Worm (Caenorhabditis elegans) whole organism, L4 larva: Measurements from ENCODE around the gene W05H9.4.
A peak's percentile ranks its signal among the peaks of the same experiment; 100 is the strongest.

Experiments
- F37D6.2 ChIP-seq: sonication (generic microtip); optimal IDR thresholded peaks from 2 replicates; lab custom pipeline; 2016; ENCODE audit warnings: mild to moderate bottlenecking, missing genetic modification characterization, missing compliant biosample characterization
- F44E2.7 ChIP-seq: fragments of 200-800 bp; sonication (Bioruptor generic); IDR thresholded peaks from 2 replicates; pipeline ENCODE4 v2.1.2; 2022; ENCODE audit warnings: missing genetic modification characterization, missing compliant biosample characterization
- T26A8.4 ChIP-seq: fragments of 200-800 bp; sonication (Bioruptor generic); IDR thresholded peaks from 2 replicates; pipeline ENCODE4 v1.3.6; 2022; ENCODE audit warnings: missing genetic modification characterization, missing compliant biosample characterization
- Y75B8A.6 ChIP-seq: fragments of 200-800 bp; sonication (Bioruptor generic); IDR thresholded peaks from 2 replicates; pipeline ENCODE4 v1.3.6; 2022; ENCODE audit warnings: missing genetic modification reagents, missing genetic modification characterization, missing compliant biosample characterization
- aha-1 ChIP-seq: fragments of 150-350 bp; peaks from one replicate; lab custom pipeline; 2014; ENCODE audit warnings: missing biosample characterization, missing genetic modification characterization
- aly-2 ChIP-seq: sonication (generic microtip); optimal IDR thresholded peaks from 2 replicates; lab custom pipeline; 2018; ENCODE audit warnings: missing biosample characterization, missing genetic modification characterization
- ama-1 ChIP-seq: fragments of 150-350 bp; optimal IDR thresholded peaks from 2 replicates; lab custom pipeline; 2014; ENCODE audit warnings: inconsistent platforms, mixed read lengths
- arid-1 ChIP-seq: fragments of 200-800 bp; sonication (Bioruptor generic); conservative IDR thresholded peaks from 2 replicates; pipeline ENCODE4 v1.3.6; 2022; ENCODE audit warnings: missing genetic modification reagents, missing genetic modification characterization, missing compliant biosample characterization
- ceh-20 ChIP-seq: fragments of 200-800 bp; sonication (Bioruptor generic); IDR thresholded peaks from 2 replicates; pipeline ENCODE4 v1.3.6; 2022; ENCODE audit warnings: missing genetic modification reagents, missing genetic modification characterization, missing compliant biosample characterization
- ceh-28 ChIP-seq: fragments of 150-350 bp; optimal IDR thresholded peaks from 2 replicates; lab custom pipeline; 2014; ENCODE audit warnings: missing biosample characterization, missing genetic modification reagents, missing genetic modification characterization
- ceh-44 ChIP-seq: fragments of 200-800 bp; sonication (Bioruptor generic); IDR thresholded peaks from 2 replicates; pipeline ENCODE4 v1.3.6; 2022; ENCODE audit warnings: missing genetic modification reagents, missing genetic modification characterization, missing compliant biosample characterization
- ceh-82 ChIP-seq: sonication (generic microtip); optimal IDR thresholded peaks from 2 replicates; lab custom pipeline; 2017; ENCODE audit warnings: missing biosample characterization, missing genetic modification characterization
- ctbp-1 ChIP-seq: fragments of 200-800 bp; sonication (Bioruptor generic); IDR thresholded peaks from 2 replicates; pipeline ENCODE4 v1.3.6; 2022; ENCODE audit warnings: missing genetic modification reagents, missing genetic modification characterization, missing compliant biosample characterization
- daf-12 ChIP-seq: fragments of 150-350 bp; optimal IDR thresholded peaks from 2 replicates; lab custom pipeline; 2014; ENCODE audit warnings: missing biosample characterization, missing genetic modification reagents, missing genetic modification characterization
- daf-16 ChIP-seq, 3 experiments: sonication (generic microtip); optimal IDR thresholded peaks; 2 replicates each; lab custom pipeline; 2016 to 2017; ENCODE audit warnings: missing genetic modification characterization in 3 of 3, missing genetic modification reagents in 3 of 3, mild to moderate bottlenecking in 2 of 3, missing compliant biosample characterization in 2 of 3, missing biosample characterization in 1 of 3, moderate library complexity in 1 of 3
- daf-8 ChIP-seq: fragments of 200-800 bp; sonication (Bioruptor generic); IDR thresholded peaks from 2 replicates; pipeline ENCODE4 v1.3.6; 2022; ENCODE audit warnings: missing genetic modification characterization, missing compliant biosample characterization
- dmd-6 ChIP-seq: fragments of 200-800 bp; sonication (Bioruptor generic); IDR thresholded peaks from 2 replicates; pipeline ENCODE4 v1.3.6; 2022; ENCODE audit warnings: missing genetic modification reagents, missing genetic modification characterization, missing compliant biosample characterization
- dmd-9 ChIP-seq: fragments of 200-800 bp; sonication (Bioruptor generic); IDR thresholded peaks from 2 replicates; pipeline ENCODE4 v1.3.6; 2022; ENCODE audit warnings: missing genetic modification reagents, missing genetic modification characterization, missing compliant biosample characterization
- dve-1 ChIP-seq: sonication (generic microtip); optimal IDR thresholded peaks from 2 replicates; lab custom pipeline; 2017; ENCODE audit warnings: antibody characterized with exemption, mild to moderate bottlenecking, missing genetic modification characterization, missing compliant biosample characterization; ENCODE audit not compliant: insufficient read depth
- fos-1 ChIP-seq: fragments of 150-350 bp; optimal IDR thresholded peaks from 2 replicates; lab custom pipeline; 2014; ENCODE audit warnings: missing biosample characterization, missing genetic modification characterization
- hlh-11 ChIP-seq: fragments of 200-800 bp; sonication (Bioruptor generic); optimal IDR thresholded peaks from 2 replicates; lab custom pipeline; 2018; ENCODE audit warnings: mild to moderate bottlenecking, missing genetic modification characterization, missing compliant biosample characterization
- hlh-30 ChIP-seq: sonication (generic microtip); optimal IDR thresholded peaks from 2 replicates; lab custom pipeline; 2017; ENCODE audit warnings: antibody characterized with exemption, mild to moderate bottlenecking, missing genetic modification characterization, missing compliant biosample characterization; ENCODE audit not compliant: insufficient read depth
- hmg-1.1 ChIP-seq: fragments of 200-800 bp; sonication (Bioruptor generic); IDR thresholded peaks from 2 replicates; pipeline ENCODE4 v1.3.6; 2022; ENCODE audit warnings: missing genetic modification reagents, missing genetic modification characterization, missing compliant biosample characterization
- jun-1 ChIP-seq: fragments of 150-350 bp; optimal IDR thresholded peaks from 2 replicates; lab custom pipeline; 2014; ENCODE audit warnings: missing biosample characterization, missing genetic modification reagents, missing genetic modification characterization
- lin-29 ChIP-seq: fragments of 200-800 bp; sonication (Bioruptor generic); IDR thresholded peaks from 2 replicates; pipeline ENCODE4 v1.3.6; 2022; ENCODE audit warnings: missing genetic modification reagents, missing genetic modification characterization, missing compliant biosample characterization
- lsy-2 ChIP-seq, 2 experiments: fragments of 150-350 bp in 1 of 2; sonication (generic microtip) in 1 of 2; optimal IDR thresholded peaks; 2 replicates each; lab custom pipeline; 2014 to 2017; ENCODE audit warnings: missing biosample characterization in 2 of 2, missing genetic modification characterization in 2 of 2
- madf-9 ChIP-seq: fragments of 200-800 bp; sonication (Bioruptor generic); conservative IDR thresholded peaks from 2 replicates; pipeline ENCODE4 v1.3.6; 2022; ENCODE audit warnings: missing genetic modification reagents, missing genetic modification characterization, missing compliant biosample characterization
- mdl-1 ChIP-seq, 2 experiments: fragments of 150-350 bp in 1 of 2; sonication (generic microtip) in 1 of 2; optimal IDR thresholded peaks; 2 replicates each; lab custom pipeline; 2014 to 2017; ENCODE audit warnings: missing biosample characterization in 2 of 2, missing genetic modification characterization in 2 of 2
- mdt-29 ChIP-seq: fragments of 200-800 bp; sonication (Bioruptor generic); IDR thresholded peaks from 2 replicates; pipeline ENCODE4 v1.3.6; 2022; ENCODE audit warnings: missing genetic modification reagents, missing genetic modification characterization, missing compliant biosample characterization
- mxl-3 ChIP-seq: fragments of 200-800 bp; sonication (Bioruptor generic); optimal IDR thresholded peaks from 2 replicates; lab custom pipeline; 2018; ENCODE audit warnings: mild to moderate bottlenecking, missing genetic modification characterization, missing compliant biosample characterization
- nhr-10 ChIP-seq: fragments of 150-350 bp; optimal IDR thresholded peaks from 2 replicates; lab custom pipeline; 2014; ENCODE audit warnings: missing biosample characterization, missing genetic modification characterization
- nhr-102 ChIP-seq: sonication (generic microtip); optimal IDR thresholded peaks from 2 replicates; lab custom pipeline; 2016; ENCODE audit warnings: mild to moderate bottlenecking, missing genetic modification characterization, moderate library complexity, missing compliant biosample characterization
- nhr-237 ChIP-seq: sonication (generic microtip); optimal IDR thresholded peaks from 2 replicates; lab custom pipeline; 2017; ENCODE audit warnings: missing biosample characterization, missing genetic modification characterization
- nhr-25 ChIP-seq: sonication (generic microtip); optimal IDR thresholded peaks from 2 replicates; lab custom pipeline; 2017; ENCODE audit warnings: missing genetic modification characterization, mild to moderate bottlenecking, missing compliant biosample characterization, antibody characterized with exemption, moderate library complexity, borderline replicate concordance; ENCODE audit not compliant: insufficient read depth
- nhr-28 ChIP-seq: fragments of 150-350 bp; optimal IDR thresholded peaks from 2 replicates; lab custom pipeline; 2014; ENCODE audit warnings: missing biosample characterization, missing genetic modification characterization
- nhr-6 ChIP-seq: fragments of 150-350 bp; optimal IDR thresholded peaks from 2 replicates; lab custom pipeline; 2014; ENCODE audit warnings: missing biosample characterization, missing genetic modification characterization
- nhr-77 ChIP-seq: fragments of 150-350 bp; optimal IDR thresholded peaks from 2 replicates; lab custom pipeline; 2014; ENCODE audit warnings: missing biosample characterization, missing genetic modification characterization
- pha-4 ChIP-seq, 2 experiments: fragments of 150-350 bp in 1 of 2; fragments of 200-800 bp in 1 of 2; sonication (Bioruptor generic) in 1 of 2; IDR thresholded peaks in 1 of 2; optimal IDR thresholded peaks in 1 of 2; 2 replicates each; pipeline versions ENCODE4 v1.3.6 to Lab custom; 2014 to 2022; ENCODE audit warnings: missing genetic modification characterization in 2 of 2, missing genetic modification reagents in 2 of 2, missing biosample characterization in 1 of 2, missing compliant biosample characterization in 1 of 2
- pqm-1 ChIP-seq: sonication (generic microtip); optimal IDR thresholded peaks from 2 replicates; lab custom pipeline; 2017; ENCODE audit warnings: missing biosample characterization, missing genetic modification characterization
- set-16 ChIP-seq: fragments of 200-800 bp; sonication (Bioruptor generic); IDR thresholded peaks from 2 replicates; pipeline ENCODE4 v1.3.6; 2022; ENCODE audit warnings: missing genetic modification reagents, missing genetic modification characterization, missing compliant biosample characterization
- skn-1 ChIP-seq: fragments of 150-350 bp; optimal IDR thresholded peaks from 2 replicates; lab custom pipeline; 2014; ENCODE audit warnings: missing biosample characterization, missing genetic modification characterization
- spr-1 ChIP-seq: sonication (generic microtip); optimal IDR thresholded peaks from 2 replicates; lab custom pipeline; 2016; ENCODE audit warnings: mild to moderate bottlenecking, missing genetic modification characterization, missing compliant biosample characterization
- spr-3 ChIP-seq: fragments of 200-800 bp; sonication (Bioruptor generic); optimal IDR thresholded peaks from 2 replicates; lab custom pipeline; 2018; ENCODE audit warnings: mild to moderate bottlenecking, missing genetic modification characterization, missing compliant biosample characterization
- unc-130 ChIP-seq: sonication (generic microtip); optimal IDR thresholded peaks from 2 replicates; lab custom pipeline; 2016; ENCODE audit warnings: missing genetic modification reagents, missing genetic modification characterization, missing compliant biosample characterization
- zag-1 ChIP-seq: fragments of 150-350 bp; optimal IDR thresholded peaks from 2 replicates; lab custom pipeline; 2014; ENCODE audit warnings: missing biosample characterization, missing genetic modification characterization
- zfp-2 ChIP-seq: sonication (generic microtip); optimal IDR thresholded peaks from 2 replicates; lab custom pipeline; 2016; ENCODE audit warnings: mild to moderate bottlenecking, missing genetic modification characterization, missing compliant biosample characterization
- zfp-3 ChIP-seq: fragments of 200-800 bp; sonication (Bioruptor generic); conservative IDR thresholded peaks from 2 replicates; pipeline ENCODE4 v1.3.6; 2022; ENCODE audit warnings: missing genetic modification reagents, missing genetic modification characterization, missing compliant biosample characterization
- ztf-11 ChIP-seq: fragments of 150-350 bp; optimal IDR thresholded peaks from 2 replicates; lab custom pipeline; 2014; ENCODE audit warnings: missing biosample characterization, missing genetic modification characterization
- ztf-7 ChIP-seq: fragments of 150-350 bp; optimal IDR thresholded peaks from 2 replicates; lab custom pipeline; 2014; ENCODE audit warnings: missing biosample characterization, missing genetic modification characterization

Gene W05H9.4

DNA sequence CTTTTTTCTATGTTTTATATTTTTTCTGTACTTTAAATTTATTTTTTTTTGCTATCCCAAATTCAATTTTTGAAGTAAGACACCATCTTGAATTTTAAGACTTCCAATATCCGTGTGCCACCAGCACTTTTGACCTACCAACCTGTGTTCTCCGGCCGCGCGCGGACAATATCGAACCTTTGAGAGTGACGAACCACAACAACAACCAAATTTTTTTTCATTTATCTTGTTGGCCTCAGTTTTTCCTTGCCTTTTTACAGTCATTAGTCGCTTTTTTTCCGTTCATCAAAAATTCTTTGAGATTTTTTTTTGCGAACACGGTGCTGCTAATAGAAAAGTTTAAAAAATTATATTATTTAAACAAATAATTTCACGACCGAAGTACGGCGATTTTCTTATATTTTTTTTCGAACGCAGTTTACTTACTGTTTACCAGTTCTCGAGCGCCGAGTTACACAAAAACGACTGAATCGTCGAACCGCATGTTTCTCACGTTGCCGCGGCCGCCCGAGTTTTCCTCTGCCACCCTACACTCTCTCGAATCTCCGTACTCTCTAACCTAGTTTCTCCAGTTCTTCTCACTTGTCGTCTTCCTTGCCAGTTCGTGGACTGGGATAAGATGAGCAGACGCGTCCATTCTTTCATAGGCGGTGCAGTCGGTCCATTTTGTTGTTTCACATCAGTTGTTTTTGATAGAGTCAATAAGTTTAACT, 23.4 kb upstream of the W05H9.4 start (continued):
- TF ChIP-seq dmd-6 (GFP tag; lab: Robert Waterston, UW), result peak; percentile 6; the same call in 1 of the 2 replicates
- TF ChIP-seq hmg-1.1, result peak; percentile 53; the same call in 1 of the 2 replicates
- no peak for TF ChIP-seq F44E2.7
- no peak for TF ChIP-seq daf-8
- TF ChIP-seq pha-4 (GFP tag; IDR thresholded peaks at IDR 0.05; lab: Robert Waterston, UW), result no peak
- TF ChIP-seq pha-4 (tag; optimal IDR thresholded peaks at IDR 0.05; lab: Kevin White, UChicago), result no peak
- TF ChIP-seq hlh-11, result peak; percentile 51
- no peak for TF ChIP-seq ceh-82 (tag; lab: Kevin White, UChicago)
- no peak for TF ChIP-seq set-16 (GFP tag; lab: Robert Waterston, UW)
- peak; percentile 96 for TF ChIP-seq mxl-3 (GFP tag; lab: Kevin White, UChicago)
- no peak for TF ChIP-seq zfp-2
- no peak for TF ChIP-seq ctbp-1 (GFP tag; lab: Robert Waterston, UW)
- no peak for TF ChIP-seq ceh-20 (GFP tag; lab: Robert Waterston, UW)
- TF ChIP-seq nhr-237, result no peak
- TF ChIP-seq aha-1 (tag; lab: Kevin White, UChicago), result peak; percentile 2
- no peak for TF ChIP-seq daf-12
- TF ChIP-seq T26A8.4 (GFP tag; lab: Robert Waterston, UW), result no peak
- TF ChIP-seq nhr-25 (tag; lab: Kevin White, UChicago), result no peak
- TF ChIP-seq pqm-1 (tag; lab: Kevin White, UChicago), result no peak
- peak in 1 of 2 experiments; percentile 67 for TF ChIP-seq daf-16 (GFP tag; optimal IDR thresholded peaks at IDR 0.05; lab: Kevin White, UChicago)
- no peak for TF ChIP-seq daf-16 (tag; optimal IDR thresholded peaks at IDR 0.05; lab: Kevin White, UChicago)
- TF ChIP-seq unc-130, result no peak
- TF ChIP-seq F37D6.2 (tag; lab: Kevin White, UChicago), result peak; percentile 10
- no peak for TF ChIP-seq ama-1 (lab: Kevin White, UChicago)
- TF ChIP-seq fos-1 (tag; lab: Kevin White, UChicago), result no peak
- TF ChIP-seq arid-1 (GFP tag; lab: Robert Waterston, UW), result no peak
- peak in 1 of 2 experiments; percentile 56 for TF ChIP-seq mdl-1 (tag; optimal IDR thresholded peaks at IDR 0.05; lab: Kevin White, UChicago)
- TF ChIP-seq ztf-7 (tag; lab: Kevin White, UChicago), result no peak
- TF ChIP-seq dmd-9, result no peak
- peak in 1 of 2 experiments; percentile 19 for TF ChIP-seq lsy-2 (tag; optimal IDR thresholded peaks at IDR 0.05; lab: Kevin White, UChicago)
- TF ChIP-seq skn-1, result no peak
- TF ChIP-seq jun-1 (tag; lab: Kevin White, UChicago), result no peak
- no peak for TF ChIP-seq aly-2 (tag; lab: Kevin White, UChicago)
- no peak for TF ChIP-seq spr-1 (tag; lab: Kevin White, UChicago)
- no peak for TF ChIP-seq madf-9 (GFP tag; lab: Robert Waterston, UW)
- TF ChIP-seq spr-3, result no peak

DNA sequence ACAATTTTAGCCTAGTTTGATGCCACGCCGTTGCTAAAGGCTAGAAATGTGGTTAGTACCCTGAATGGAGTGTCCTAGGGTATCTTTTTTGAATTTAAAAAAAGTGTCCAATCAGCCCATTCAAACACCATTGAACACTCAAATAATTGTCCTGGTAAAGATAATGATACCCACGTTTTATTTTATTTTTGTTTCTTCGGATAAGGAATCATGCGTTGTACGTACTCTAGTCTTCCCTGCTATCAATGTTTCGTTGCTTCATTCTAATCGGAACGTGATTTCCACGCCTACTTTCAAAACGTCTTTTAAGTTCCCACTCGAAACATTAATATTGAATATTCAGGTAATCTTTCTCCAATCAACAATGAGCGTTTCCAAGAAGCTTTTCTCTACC, 22.8 kb upstream of the W05H9.4 start, which contains the start of gene got-2.2:
got-2.2 (plus strand) TSS at position 344 of the 394 bp plus-strand sequence.
- TF ChIP-seq ceh-44 (GFP tag; lab: Robert Waterston, UW) (no peak), nhr-102 (tag; lab: Kevin White, UChicago) (no peak), T26A8.4 (GFP tag; lab: Robert Waterston, UW) (no peak), aly-2 (tag; lab: Kevin White, UChicago) (no peak), pqm-1 (tag; lab: Kevin White, UChicago) (no peak), nhr-10 (tag; lab: Kevin White, UChicago) (peak; percentile 24), nhr-6 (tag; lab: Kevin White, UChicago) (no peak), lin-29 (GFP tag; lab: Robert Waterston, UW) (no peak), daf-8 (no peak), ceh-28 (no peak), zag-1 (tag; lab: Kevin White, UChicago) (no peak), dve-1 (tag; lab: Kevin White, UChicago) (peak; percentile 63), mdt-29 (no peak), Y75B8A.6 (GFP tag; lab: Robert Waterston, UW) (no peak), hlh-30 (tag; lab: Kevin White, UChicago) (peak; percentile 42), mdl-1 (tag; optimal IDR thresholded peaks at IDR 0.05; lab: Kevin White, UChicago) (peak in 1 of 2 experiments; percentile 44), ztf-11 (no peak), zfp-2 (no peak), nhr-28 (tag; lab: Kevin White, UChicago) (peak; percentile 66), daf-16 (GFP tag; optimal IDR thresholded peaks at IDR 0.05; lab: Kevin White, UChicago) (no peak), daf-16 (tag; optimal IDR thresholded peaks at IDR 0.05; lab: Kevin White, UChicago) (peak; percentile 54), zfp-3 (GFP tag; lab: Robert Waterston, UW) (no peak), nhr-77 (tag; lab: Kevin White, UChicago) (peak; percentile 21), fos-1 (tag; lab: Kevin White, UChicago) (no peak), aha-1 (tag; lab: Kevin White, UChicago) (peak; percentile 65)
